Worm (Caenorhabditis elegans) whole organism, young adult: Measurements from ENCODE around the gene C04E6.12.

Experiments used
- dpff-1 ChIP-seq: sonication (generic microtip); optimal IDR thresholded peaks from 2 replicates; lab custom pipeline; 2017; ENCODE audit warnings: mild to moderate bottlenecking, missing genetic modification characterization, missing compliant biosample characterization
- sdz-38 ChIP-seq: sonication (generic microtip); optimal IDR thresholded peaks from 2 replicates; lab custom pipeline; 2016; ENCODE audit warnings: missing genotype, missing genetic modification characterization, missing compliant biosample characterization
- ztf-22 ChIP-seq: fragments of 200-800 bp; sonication (Bioruptor generic); optimal IDR thresholded peaks from 2 replicates; lab custom pipeline; 2018; ENCODE audit warnings: mild to moderate bottlenecking, missing genetic modification characterization, moderate library complexity, missing compliant biosample characterization

DNA sequence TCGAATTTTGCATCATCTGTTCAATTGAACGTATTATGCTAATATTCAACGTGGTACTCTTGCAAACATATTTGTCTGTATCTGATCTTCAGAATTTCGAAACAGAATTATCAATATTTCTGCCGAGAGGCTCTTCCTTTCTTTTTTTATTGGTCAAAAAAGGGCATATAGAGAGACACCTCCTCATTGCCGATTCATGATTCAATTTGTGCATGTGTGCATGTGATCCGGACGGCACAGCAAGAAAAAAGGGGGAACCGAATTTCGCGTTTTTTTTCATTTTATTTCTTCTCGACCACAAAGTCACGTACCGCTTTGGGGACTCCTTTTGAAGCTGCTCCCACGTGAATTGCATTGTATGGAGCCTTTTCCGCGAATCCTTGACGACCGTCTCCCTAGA is 41.7 kb upstream of the C04E6.12 start, which contains the start of gene mcp-1:
- TF ChIP-seq sdz-38 (no peak), ztf-22 (GFP tag; lab: Kevin White, UChicago) (no peak), dpff-1 (tag; lab: Kevin White, UChicago) (no peak)
